Fruit fly (Drosophila melanogaster) whole organism, embryonic: ENCODE data around the gene CG6178.

Experiments
- B-H2 ChIP-seq: fragments of 200-800 bp; sonication (Bioruptor generic); optimal IDR thresholded peaks from 2 replicates; lab custom pipeline; 2018; ENCODE audit warnings: missing biosample characterization, mild to moderate bottlenecking, missing genetic modification characterization
- CG10321 ChIP-seq: fragments of 200-800 bp; sonication (Bioruptor generic); IDR thresholded peaks from 2 replicates; pipeline ENCODE4 v1.3.6; 2022; ENCODE audit warnings: missing biosample characterization, missing genetic modification characterization
- CG11085 ChIP-seq: fragments of 200-800 bp; sonication (Bioruptor generic); IDR thresholded peaks from 2 replicates; pipeline ENCODE4 v1.3.6; 2022; ENCODE audit warnings: missing biosample characterization, missing genetic modification characterization
- CG11456 ChIP-seq: fragments of 200-800 bp; sonication (Bioruptor generic); IDR thresholded peaks from 3 replicates; pipeline ENCODE4 v1.3.6; 2022; ENCODE audit warnings: missing biosample characterization, missing genetic modification characterization
- CG1233 ChIP-seq: fragments of 200-800 bp; sonication (Bioruptor generic); optimal IDR thresholded peaks from 4 replicates; lab custom pipeline; 2018; ENCODE audit warnings: missing biosample characterization, mild to moderate bottlenecking, missing genetic modification characterization
- CG13894 ChIP-seq: fragments of 200-800 bp; sonication (Bioruptor generic); optimal IDR thresholded peaks from 3 replicates; lab custom pipeline; 2018; ENCODE audit warnings: missing biosample characterization, mild to moderate bottlenecking, missing genetic modification characterization, moderate library complexity
- CG14667 ChIP-seq: fragments of 200-800 bp; sonication (Bioruptor generic); IDR thresholded peaks from 2 replicates; pipeline ENCODE4 v1.3.6; 2022; ENCODE audit warnings: missing biosample characterization, missing genetic modification characterization
- CG14710 ChIP-seq: fragments of 200-800 bp; sonication (Bioruptor generic); optimal IDR thresholded peaks from 3 replicates; lab custom pipeline; 2019; ENCODE audit warnings: missing biosample characterization, mild to moderate bottlenecking, missing genetic modification characterization, moderate library complexity
- CG15073 ChIP-seq: fragments of 200-800 bp; sonication (Bioruptor generic); optimal IDR thresholded peaks from 2 replicates; lab custom pipeline; 2016; ENCODE audit warnings: missing biosample characterization, missing genetic modification characterization
- CG17359 ChIP-seq: fragments of 200-800 bp; sonication (Bioruptor generic); optimal IDR thresholded peaks from 3 replicates; lab custom pipeline; 2018; ENCODE audit warnings: missing biosample characterization, mild to moderate bottlenecking, missing genetic modification characterization, moderate library complexity
- CG2116 ChIP-seq: fragments of 200-800 bp; sonication (Bioruptor generic); optimal IDR thresholded peaks from 3 replicates; lab custom pipeline; 2018; ENCODE audit warnings: missing biosample characterization, mild to moderate bottlenecking, missing genetic modification characterization
- CG2199 ChIP-seq: fragments of 200-800 bp; sonication (Bioruptor generic); IDR thresholded peaks from 3 replicates; pipeline ENCODE4 v1.3.6; 2022; ENCODE audit warnings: missing biosample characterization, missing genetic modification characterization
- CG30403 ChIP-seq: fragments of 200-800 bp; sonication (Bioruptor generic); optimal IDR thresholded peaks from 3 replicates; lab custom pipeline; 2016; ENCODE audit warnings: missing biosample characterization, missing genetic modification characterization
- CG31365 ChIP-seq: fragments of 200-800 bp; sonication (Bioruptor generic); optimal IDR thresholded peaks from 2 replicates; lab custom pipeline; 2018; ENCODE audit warnings: missing biosample characterization, mild to moderate bottlenecking, missing genetic modification characterization
- CG31388 ChIP-seq: fragments of 200-800 bp; sonication (Bioruptor generic); optimal IDR thresholded peaks from 2 replicates; lab custom pipeline; 2016; ENCODE audit warnings: missing biosample characterization, missing genetic modification characterization
- CG7839 ChIP-seq: fragments of 200-800 bp; sonication (Bioruptor generic); optimal IDR thresholded peaks from 3 replicates; lab custom pipeline; 2018; ENCODE audit warnings: missing biosample characterization, mild to moderate bottlenecking, missing genetic modification characterization, moderate library complexity
- CG7928 ChIP-seq: fragments of 200-800 bp; sonication (Bioruptor generic); optimal IDR thresholded peaks from 2 replicates; lab custom pipeline; 2017; ENCODE audit warnings: missing biosample characterization, mild to moderate bottlenecking, missing genetic modification characterization
- CG9437 ChIP-seq: fragments of 200-800 bp; sonication (Bioruptor generic); optimal IDR thresholded peaks from 2 replicates; lab custom pipeline; 2018; ENCODE audit warnings: missing biosample characterization, mild to moderate bottlenecking, missing genetic modification characterization
- CG9797 ChIP-seq: fragments of 200-800 bp; sonication (Bioruptor generic); optimal IDR thresholded peaks from 3 replicates; lab custom pipeline; 2018; ENCODE audit warnings: missing biosample characterization, mild to moderate bottlenecking, missing genetic modification characterization
- E2f1 ChIP-seq: fragments of 200-800 bp; sonication (Bioruptor generic); IDR thresholded peaks from 2 replicates; pipeline ENCODE4 v1.3.6; 2022; ENCODE audit warnings: missing biosample characterization, missing genetic modification characterization
- Elba2 ChIP-seq: fragments of 200-800 bp; sonication (Bioruptor generic); optimal IDR thresholded peaks from 3 replicates; lab custom pipeline; 2016; ENCODE audit warnings: missing biosample characterization, missing genetic modification characterization
- Gsc ChIP-seq: fragments of 200-800 bp; sonication (Bioruptor generic); IDR thresholded peaks from 2 replicates; pipeline ENCODE4 v1.3.6; 2022; ENCODE audit warnings: missing biosample characterization, missing genetic modification characterization
- Gug ChIP-seq: fragments of 200-800 bp; sonication (Bioruptor generic); IDR thresholded peaks from 4 replicates; pipeline ENCODE4 v1.3.6; 2022; ENCODE audit warnings: missing biosample characterization, missing genetic modification characterization
- HmgZ ChIP-seq: fragments of 200-800 bp; sonication (Bioruptor generic); optimal IDR thresholded peaks from 2 replicates; lab custom pipeline; 2018; ENCODE audit warnings: missing biosample characterization, mild to moderate bottlenecking, missing genetic modification characterization
- Hmx ChIP-seq: fragments of 200-800 bp; sonication (Bioruptor generic); optimal IDR thresholded peaks from 2 replicates; lab custom pipeline; 2016; ENCODE audit warnings: missing biosample characterization, missing genetic modification characterization
- Neu2 ChIP-seq: fragments of 200-800 bp; sonication (Bioruptor generic); optimal IDR thresholded peaks from 3 replicates; lab custom pipeline; 2016; ENCODE audit warnings: missing biosample characterization, missing genetic modification characterization, borderline replicate concordance
- Nf-YC ChIP-seq: fragments of 200-800 bp; optimal IDR thresholded peaks from 3 replicates; lab custom pipeline; 2019; ENCODE audit warnings: missing biosample characterization, mild to moderate bottlenecking, missing genetic modification characterization, moderate library complexity
- amos ChIP-seq: fragments of 200-800 bp; sonication (Bioruptor generic); IDR thresholded peaks from 2 replicates; pipeline ENCODE4 v1.3.6; 2022; ENCODE audit warnings: missing biosample characterization, missing genetic modification characterization; ENCODE audit not compliant: partially characterized antibody
- ci ChIP-seq: fragments of 200-800 bp; sonication (Bioruptor generic); IDR thresholded peaks from 3 replicates; pipeline ENCODE4 v1.3.6; 2022; ENCODE audit warnings: missing biosample characterization, missing genetic modification characterization
- dan ChIP-seq: fragments of 200-800 bp; sonication (Bioruptor generic); IDR thresholded peaks from 2 replicates; pipeline ENCODE4 v1.3.6; 2022; ENCODE audit warnings: missing biosample characterization, missing genetic modification characterization
- dimm ChIP-seq: fragments of 200-800 bp; sonication (Bioruptor generic); IDR thresholded peaks from 2 replicates; pipeline ENCODE4 v1.3.6; 2022; ENCODE audit warnings: missing biosample characterization, missing genetic modification characterization
- disco-r ChIP-seq: fragments of 200-800 bp; sonication (Bioruptor generic); optimal IDR thresholded peaks from 2 replicates; lab custom pipeline; 2016; ENCODE audit warnings: missing biosample characterization, missing genetic modification characterization
- dm ChIP-seq: fragments of 200-800 bp; sonication (Bioruptor generic); optimal IDR thresholded peaks from 3 replicates; lab custom pipeline; 2016; ENCODE audit warnings: missing biosample characterization, missing genetic modification characterization
- esg ChIP-seq: fragments of 200-800 bp; sonication (Bioruptor generic); conservative IDR thresholded peaks from 2 replicates; pipeline ENCODE4 v1.3.6; 2022; ENCODE audit warnings: missing biosample characterization, missing genetic modification characterization
- gcm2 ChIP-seq: fragments of 200-800 bp; sonication (Bioruptor generic); optimal IDR thresholded peaks from 2 replicates; lab custom pipeline; 2016; ENCODE audit warnings: missing biosample characterization, missing genetic modification characterization
- gt ChIP-seq: fragments of 200-800 bp; sonication (Bioruptor generic); IDR thresholded peaks from 2 replicates; pipeline ENCODE4 v1.3.6; 2022; ENCODE audit warnings: missing biosample characterization, missing genetic modification characterization
- lmd ChIP-seq: fragments of 200-800 bp; sonication (Bioruptor generic); IDR thresholded peaks from 2 replicates; pipeline ENCODE4 v1.3.6; 2022; ENCODE audit warnings: missing biosample characterization, missing genetic modification characterization
- org-1 ChIP-seq: fragments of 200-800 bp; sonication (Bioruptor generic); optimal IDR thresholded peaks from 2 replicates; lab custom pipeline; 2017; ENCODE audit warnings: missing biosample characterization, missing genetic modification characterization
- p53 ChIP-seq: fragments of 200-800 bp; sonication (Bioruptor generic); optimal IDR thresholded peaks from 2 replicates; lab custom pipeline; 2016; ENCODE audit warnings: missing biosample characterization, missing genetic modification characterization
- prd ChIP-seq, 3 experiments: fragments of >200 bp in 2 of 3; fragments of 200-800 bp in 1 of 3; sonication (Bioruptor generic) in 1 of 3; optimal IDR thresholded peaks in 2 of 3; IDR thresholded peaks in 1 of 3; 2 replicates in 2 of 3; 3 replicates in 1 of 3; pipeline versions ENCODE4 v1.3.6 to Lab custom; 2017 to 2022; ENCODE audit warnings: missing biosample characterization in 1 of 3, missing genetic modification characterization in 1 of 3
- pzg ChIP-seq: fragments of 200-800 bp; sonication (Bioruptor generic); optimal IDR thresholded peaks from 3 replicates; lab custom pipeline; 2018; ENCODE audit warnings: missing biosample characterization, mild to moderate bottlenecking, missing genetic modification characterization, moderate library complexity
- seq ChIP-seq: fragments of 200-800 bp; sonication (Bioruptor generic); IDR thresholded peaks from 2 replicates; pipeline ENCODE4 v1.3.6; 2022; ENCODE audit warnings: missing biosample characterization, missing genetic modification characterization
- shn ChIP-seq: fragments of 200-800 bp; sonication (Bioruptor generic); optimal IDR thresholded peaks from 3 replicates; lab custom pipeline; 2016; ENCODE audit warnings: missing biosample characterization, missing genetic modification characterization
- slp2 ChIP-seq: fragments of 200-800 bp; sonication (Bioruptor generic); optimal IDR thresholded peaks from 2 replicates; lab custom pipeline; 2016; ENCODE audit warnings: missing biosample characterization, missing genetic modification characterization
- so ChIP-seq: fragments of 200-800 bp; sonication (Bioruptor generic); IDR thresholded peaks from 3 replicates; pipeline ENCODE4 v1.3.6; 2022; ENCODE audit warnings: missing biosample characterization, missing genetic modification characterization
- trem ChIP-seq: fragments of 200-800 bp; optimal IDR thresholded peaks from 3 replicates; lab custom pipeline; 2019; ENCODE audit warnings: missing biosample characterization, mild to moderate bottlenecking, missing genetic modification characterization, moderate library complexity
- trh ChIP-seq: fragments of 200-800 bp; sonication (Bioruptor generic); optimal IDR thresholded peaks from 2 replicates; lab custom pipeline; 2016; ENCODE audit warnings: missing biosample characterization, missing genetic modification characterization
- unc-4 ChIP-seq: fragments of 200-800 bp; sonication (Bioruptor generic); IDR thresholded peaks from 2 replicates; pipeline ENCODE4 v1.3.6; 2022; ENCODE audit warnings: missing biosample characterization, missing genetic modification characterization; ENCODE audit not compliant: partially characterized antibody
- vnd ChIP-seq: fragments of 200-800 bp; sonication (Bioruptor generic); IDR thresholded peaks from 3 replicates; pipeline ENCODE4 v1.3.6; 2022; ENCODE audit warnings: missing biosample characterization, missing genetic modification characterization; ENCODE audit not compliant: partially characterized antibody

Gene CG6178

DNA sequence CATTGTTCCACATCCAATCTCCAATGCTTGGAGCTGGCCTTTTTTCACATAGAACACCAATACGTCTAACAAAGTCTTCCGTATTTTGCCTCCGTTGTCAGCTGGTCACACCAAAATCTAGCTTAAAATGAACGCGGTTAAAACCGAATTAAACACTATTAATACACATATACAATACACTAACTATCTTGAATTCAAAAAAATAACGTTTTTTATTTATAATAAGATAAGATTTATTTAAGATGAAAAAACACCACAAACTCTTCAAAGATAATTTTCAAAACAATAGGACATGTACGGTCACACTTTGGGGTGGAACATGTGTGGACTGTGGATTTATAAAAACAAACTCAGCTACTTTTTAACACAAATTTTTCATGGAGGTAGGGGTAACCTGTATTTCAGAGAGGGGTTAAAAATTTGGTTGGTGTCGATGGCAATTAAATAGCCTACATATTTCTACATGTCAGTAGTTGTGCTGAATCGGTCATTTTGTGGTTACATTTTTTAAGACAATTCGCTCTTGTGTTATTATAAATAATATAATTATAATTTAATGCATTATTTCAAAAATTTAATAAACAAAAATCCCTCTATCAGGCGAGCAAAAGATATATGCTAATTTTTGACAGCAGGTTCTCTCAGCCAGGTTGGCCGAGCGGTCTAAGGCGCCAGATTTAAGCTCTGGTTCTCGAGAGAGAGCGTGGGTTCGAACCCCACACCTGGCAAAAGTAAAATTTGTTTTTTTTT, 39.7 kb upstream of the CG6178 start, which contains the start of gene CG13605 (continued):
- peak; percentile 58 for TF ChIP-seq org-1 (GFP tag; lab: Kevin White, UChicago)
- TF ChIP-seq CG31388 (GFP tag; lab: Kevin White, UChicago): no peak
- TF ChIP-seq dimm (GFP tag; lab: Robert Waterston, UW): no peak
- no peak for TF ChIP-seq CG31365 (tag; lab: Kevin White, UChicago)
- TF ChIP-seq CG7928: peak; percentile 50
- TF ChIP-seq so (GFP tag; lab: Robert Waterston, UW): no peak
- TF ChIP-seq CG9437 (GFP tag; lab: Kevin White, UChicago): peak; percentile 23
- peak; percentile 68 for TF ChIP-seq seq (GFP tag; lab: Robert Waterston, UW)
- TF ChIP-seq ci: peak; percentile 80
- TF ChIP-seq Hmx (GFP tag; lab: Kevin White, UChicago): peak; percentile 36
- no peak for TF ChIP-seq disco-r (GFP tag; lab: Kevin White, UChicago)
- peak; percentile 4 for TF ChIP-seq gcm2
- TF ChIP-seq CG14667 (GFP tag; lab: Robert Waterston, UW): 0 out of 2 replicates have a peak, but pooled peaks have one; percentile 22
- peak; percentile 63 for TF ChIP-seq trh
- peak; percentile 76 for TF ChIP-seq lmd (GFP tag; lab: Robert Waterston, UW)
- TF ChIP-seq prd (optimal IDR thresholded peaks at IDR 0.05; lab: Kevin White, UChicago): no peak
- peak; percentile 67 for TF ChIP-seq prd (GFP tag; IDR thresholded peaks at IDR 0.05; lab: Robert Waterston, UW)
- no peak for TF ChIP-seq dm (GFP tag; lab: Kevin White, UChicago)
- 0 out of 2 replicates have a peak, but pooled peaks have one; percentile 29 for TF ChIP-seq CG11085 (GFP tag; lab: Robert Waterston, UW)
- TF ChIP-seq B-H2: peak; percentile 57
- no peak for TF ChIP-seq dan
- TF ChIP-seq CG7839 (tag; lab: Kevin White, UChicago): peak; percentile 82
- no peak for TF ChIP-seq unc-4 (GFP tag; lab: Robert Waterston, UW)
- no peak for TF ChIP-seq Elba2
- peak; percentile 80 for TF ChIP-seq CG13894
- peak; percentile 26 for TF ChIP-seq HmgZ (tag; lab: Kevin White, UChicago)
- peak; percentile 54 for TF ChIP-seq CG2116 (GFP tag; lab: Kevin White, UChicago)
- TF ChIP-seq CG1233 (GFP tag; lab: Kevin White, UChicago): peak; percentile 70
- peak; percentile 41 for TF ChIP-seq shn (GFP tag; lab: Kevin White, UChicago)
- peak; percentile 61; the same call in 2 of the 4 replicates for TF ChIP-seq Gug (GFP tag; lab: Robert Waterston, UW)
- peak; percentile 85 for TF ChIP-seq CG11456 (GFP tag; lab: Robert Waterston, UW)
- no peak for TF ChIP-seq p53 (GFP tag; lab: Kevin White, UChicago)
- TF ChIP-seq Gsc (GFP tag; lab: Robert Waterston, UW): no peak
- 0 out of 2 replicates have a peak, but pooled peaks have one; percentile 20 for TF ChIP-seq CG10321 (GFP tag; lab: Robert Waterston, UW)
- TF ChIP-seq CG14710: peak; percentile 62
- TF ChIP-seq gt: no peak
- TF ChIP-seq esg (GFP tag; lab: Robert Waterston, UW): no peak
- TF ChIP-seq trem (tag; lab: Kevin White, UChicago): peak; percentile 67
- TF ChIP-seq CG30403 (GFP tag; lab: Kevin White, UChicago): peak; percentile 72
- no peak for TF ChIP-seq CG15073 (GFP tag; lab: Kevin White, UChicago)
- 0 out of 3 replicates have a peak, but pooled peaks have one; percentile 17 for TF ChIP-seq CG2199 (GFP tag; lab: Robert Waterston, UW)
- TF ChIP-seq amos (GFP tag; lab: Robert Waterston, UW): peak; percentile 63; the same call in 1 of the 2 replicates
- TF ChIP-seq CG17359 (tag; lab: Kevin White, UChicago): peak; percentile 82
- TF ChIP-seq Nf-YC (tag; lab: Kevin White, UChicago): peak; percentile 55
- no peak for TF ChIP-seq vnd (GFP tag; lab: Robert Waterston, UW)
- TF ChIP-seq E2f1 (GFP tag; lab: Robert Waterston, UW): peak; percentile 37; the same call in 1 of the 2 replicates
- TF ChIP-seq CG9797 (GFP tag; lab: Kevin White, UChicago): peak; percentile 90
- TF ChIP-seq pzg (GFP tag; lab: Kevin White, UChicago): peak; percentile 63
- TF ChIP-seq slp2: no peak
- no peak for TF ChIP-seq Neu2 (GFP tag; lab: Kevin White, UChicago)
